Worm (Caenorhabditis elegans): ENCODE data around the gene inpp-1.

- TF ChIP-seq unc-62 (GFP tag; optimal IDR thresholded peaks at IDR 0.05), result no peak
- TF ChIP-seq lin-11 (tag; optimal IDR thresholded peaks at IDR 0.05), result no peak
- TF ChIP-seq alr-1 (tag; optimal IDR thresholded peaks at IDR 0.05), result no peak
- no peak for TF ChIP-seq lin-13 (GFP tag; optimal IDR thresholded peaks at IDR 0.05)
- no peak for TF ChIP-seq crh-2 (tag; optimal IDR thresholded peaks at IDR 0.05)
- no peak for TF ChIP-seq egl-27 (tag; optimal IDR thresholded peaks at IDR 0.05)
Observed at ce11 chrIV:10766071-10766470, 7.6 kb downstream of the inpp-1 start.

Measured in whole organism, L2 larva.